Worm (Caenorhabditis elegans) whole organism, late embryonic: Measurements from ENCODE around the gene mtss-1.

Source experiments
- F13H6.1 ChIP-seq: sonication (generic microtip); optimal IDR thresholded peaks from 2 replicates; lab custom pipeline; 2016; ENCODE audit warnings: missing genetic modification characterization, missing compliant biosample characterization
- K02D7.2 ChIP-seq: sonication (generic microtip); optimal IDR thresholded peaks from 2 replicates; lab custom pipeline; 2017; ENCODE audit warnings: mild to moderate bottlenecking, missing genetic modification characterization, missing compliant biosample characterization
- ama-1 ChIP-seq: fragments of 150-350 bp; optimal IDR thresholded peaks from 2 replicates; lab custom pipeline; 2014
- elt-2 ChIP-seq: sonication (generic microtip); optimal IDR thresholded peaks from 2 replicates; lab custom pipeline; 2016; ENCODE audit warnings: missing genetic modification reagents, missing genetic modification characterization, missing compliant biosample characterization
- nfya-1 ChIP-seq: sonication (generic microtip); optimal IDR thresholded peaks from 2 replicates; lab custom pipeline; 2017; ENCODE audit warnings: missing genetic modification characterization, mild to moderate bottlenecking, missing compliant biosample characterization, antibody characterized with exemption, moderate library complexity
- nhr-11 ChIP-seq: fragments of 150-350 bp; optimal IDR thresholded peaks from 2 replicates; lab custom pipeline; 2014; ENCODE audit warnings: missing biosample characterization, missing genetic modification characterization
- pha-4 ChIP-seq: fragments of 150-350 bp; optimal IDR thresholded peaks from 2 replicates; lab custom pipeline; 2018; ENCODE audit warnings: missing biosample characterization, missing genetic modification reagents, missing genetic modification characterization

- TF ChIP-seq ama-1 (lab: Kevin White, UChicago) = peak; percentile 64
- TF ChIP-seq pha-4 = no peak
- no peak for TF ChIP-seq nhr-11
- TF ChIP-seq F13H6.1 (tag; lab: Kevin White, UChicago) = peak; percentile 45
- no peak for TF ChIP-seq K02D7.2 (tag; lab: Kevin White, UChicago)
- peak; percentile 96 for TF ChIP-seq nfya-1 (tag; lab: Kevin White, UChicago)
- TF ChIP-seq elt-2 (tag; lab: Kevin White, UChicago) = peak; percentile 44
Measured at ce11 chrIII:8799964-8800795, 32.1 kb downstream of the mtss-1 start, which contains the start of gene F54F2.6.
